Worm (Caenorhabditis elegans): Measurements from ENCODE around the gene C44C10.11.

ce11 chrX:11662069-11662468 is 48.1 kb downstream of the C44C10.11 start:
- TF ChIP-seq ceh-82 (tag; optimal IDR thresholded peaks at IDR 0.05) = no peak
- TF ChIP-seq snpc-4 (tag; optimal IDR thresholded peaks at IDR 0.05) = no peak
- TF ChIP-seq nhr-77 (tag; optimal IDR thresholded peaks at IDR 0.05) = no peak
- no peak for TF ChIP-seq aly-2 (tag; optimal IDR thresholded peaks at IDR 0.05)
- TF ChIP-seq mdl-1 (tag; optimal IDR thresholded peaks at IDR 0.05) = no peak
- TF ChIP-seq nhr-6 (tag; optimal IDR thresholded peaks at IDR 0.05) = no peak
- TF ChIP-seq lin-39 (tag; optimal IDR thresholded peaks at IDR 0.05) = no peak
- no peak for TF ChIP-seq ama-1 (optimal IDR thresholded peaks at IDR 0.05)
- no peak for TF ChIP-seq nhr-12 (tag; optimal IDR thresholded peaks at IDR 0.05)
- TF ChIP-seq elt-3 (tag; optimal IDR thresholded peaks at IDR 0.05) = no peak
- TF ChIP-seq nhr-11 (tag; optimal IDR thresholded peaks at IDR 0.05) = no peak
- TF ChIP-seq Y55F3AM.14 (GFP tag; optimal IDR thresholded peaks at IDR 0.05) = no peak
- TF ChIP-seq nhr-10 (tag; optimal IDR thresholded peaks at IDR 0.05) = no peak
